Fruit fly (Drosophila melanogaster): ENCODE results near the gene CG14340.

CG14340 gene

DNA sequence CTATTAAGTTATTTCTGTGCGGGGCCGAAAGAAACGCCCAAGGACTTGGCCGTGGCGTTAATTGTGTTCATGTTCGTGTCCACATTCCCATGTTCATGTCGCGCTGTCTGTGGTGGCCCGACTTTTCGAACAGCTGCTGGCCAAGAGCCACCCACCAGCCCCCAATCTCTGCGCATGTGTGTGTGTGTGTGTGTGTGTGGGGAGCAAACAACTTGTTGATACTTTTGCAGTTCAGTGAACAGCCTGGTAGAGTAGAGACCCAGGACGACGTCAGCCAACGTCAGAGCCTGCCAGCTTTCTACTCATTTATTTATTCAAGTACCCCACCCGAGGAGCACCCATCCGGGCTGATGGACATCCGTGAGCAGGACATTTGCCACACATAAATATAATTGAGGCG lies 24.3 kb downstream of the CG14340 start:
- TF ChIP-seq CG11294 (GFP tag; IDR thresholded peaks at IDR 0.05) (no peak), CG9139 (GFP tag; optimal IDR thresholded peaks at IDR 0.05) (no peak), CG6854 (GFP tag; optimal IDR thresholded peaks at IDR 0.05) (no peak), CG8632 (GFP tag; optimal IDR thresholded peaks at IDR 0.05) (no peak), CG6163 (GFP tag; IDR thresholded peaks at IDR 0.05) (no peak), CG8119 (GFP tag; IDR thresholded peaks at IDR 0.05) (no peak), Lpt (GFP tag; optimal IDR thresholded peaks at IDR 0.05) (no peak), Ets96B (tag; optimal IDR thresholded peaks at IDR 0.05) (no peak), Sox14 (GFP tag; optimal IDR thresholded peaks at IDR 0.05) (no peak), cyc (GFP tag; optimal IDR thresholded peaks at IDR 0.05) (no peak), CG31627 (GFP tag; optimal IDR thresholded peaks at IDR 0.05) (no peak), vri (GFP tag; optimal IDR thresholded peaks at IDR 0.05) (no peak), Sox102F (GFP tag; optimal IDR thresholded peaks at IDR 0.05) (no peak), CG16779 (tag; optimal IDR thresholded peaks at IDR 0.05) (no peak), OdsH (GFP tag; optimal IDR thresholded peaks at IDR 0.05) (no peak)

- TF ChIP-seq esn (GFP tag; optimal IDR thresholded peaks at IDR 0.05) (peak; percentile 39), cyc (GFP tag; optimal IDR thresholded peaks at IDR 0.05) (no peak), CG31627 (GFP tag; optimal IDR thresholded peaks at IDR 0.05) (no peak), Ets21C (GFP tag; optimal IDR thresholded peaks at IDR 0.05) (no peak), fd85E (GFP tag; optimal IDR thresholded peaks at IDR 0.05) (peak; percentile 34), CG7368 (GFP tag; optimal IDR thresholded peaks at IDR 0.05) (no peak), salr (GFP tag; optimal IDR thresholded peaks at IDR 0.05) (no peak), Blimp-1 (GFP tag; optimal IDR thresholded peaks at IDR 0.05) (no peak), Eip78C (GFP tag) (peak; percentile 62), CG3919 (GFP tag; optimal IDR thresholded peaks at IDR 0.05) (peak; percentile 19), Smox (GFP tag; optimal IDR thresholded peaks at IDR 0.05) (no peak), CG4318 (GFP tag; optimal IDR thresholded peaks at IDR 0.05) (no peak), dac (GFP tag; optimal IDR thresholded peaks at IDR 0.05) (no peak), CG32006 (GFP tag; optimal IDR thresholded peaks at IDR 0.05) (no peak), CG11902 (GFP tag; optimal IDR thresholded peaks at IDR 0.05) (no peak), Sox14 (GFP tag; optimal IDR thresholded peaks at IDR 0.05) (no peak), CG34406 (GFP tag; optimal IDR thresholded peaks at IDR 0.05) (no peak), CG1621 (tag; optimal IDR thresholded peaks at IDR 0.05) (no peak), dsx (GFP tag; optimal IDR thresholded peaks at IDR 0.05; ENCODE audit: poor library complexity, severe bottlenecking) (no peak), CG8119 (GFP tag; IDR thresholded peaks at IDR 0.05) (no peak), Eip93F (GFP tag; optimal IDR thresholded peaks at IDR 0.05) (no peak), spab (GFP tag; optimal IDR thresholded peaks at IDR 0.05) (no peak), Hr38 (GFP tag; optimal IDR thresholded peaks at IDR 0.05) (no peak), CG6854 (GFP tag; optimal IDR thresholded peaks at IDR 0.05) (peak; percentile 58), fkh (GFP tag; optimal IDR thresholded peaks at IDR 0.05) (no peak), net (GFP tag; optimal IDR thresholded peaks at IDR 0.05) (peak; percentile 19), Lpt (GFP tag; optimal IDR thresholded peaks at IDR 0.05) (no peak), CG15336 (GFP tag; IDR thresholded peaks at IDR 0.05) (0 out of 2 replicates have a peak, but pooled peaks have one; percentile 17), acj6 (GFP tag; optimal IDR thresholded peaks at IDR 0.05) (no peak), svp (GFP tag) (peak; percentile 68), CG6808 (GFP tag; optimal IDR thresholded peaks at IDR 0.05) (no peak), Ets96B (tag; optimal IDR thresholded peaks at IDR 0.05) (no peak), achi (GFP tag; optimal IDR thresholded peaks at IDR 0.05) (no peak), topi (GFP tag; optimal IDR thresholded peaks at IDR 0.05) (no peak), CG6276 (GFP tag; optimal IDR thresholded peaks at IDR 0.05) (peak; percentile 89), lz (GFP tag; optimal IDR thresholded peaks at IDR 0.05) (no peak), CG8319 (GFP tag; optimal IDR thresholded peaks at IDR 0.05) (no peak), CG3032 (tag; optimal IDR thresholded peaks at IDR 0.05) (no peak), CG10669 (GFP tag; optimal IDR thresholded peaks at IDR 0.05) (no peak), Met (GFP tag; optimal IDR thresholded peaks at IDR 0.05) (peak; percentile 28), vri (GFP tag; optimal IDR thresholded peaks at IDR 0.05) (peak; percentile 48), OdsH (GFP tag; optimal IDR thresholded peaks at IDR 0.05) (no peak), Sox102F (GFP tag; optimal IDR thresholded peaks at IDR 0.05) (no peak), pdm3 (GFP tag; optimal IDR thresholded peaks at IDR 0.05) (no peak)
Observed at dm6 chr2L:1142730-1143281, 30.1 kb downstream of the CG14340 start, which contains the start of gene MFS3. TSS of gene MFS3 (plus strand) at chr2L:1143201.
